Fruit fly (Drosophila melanogaster) whole organism, prepupa: ENCODE measurements around the gene cad.

ENCODE experiments used
- Blimp-1 ChIP-seq: fragments of 200-800 bp; sonication (Bioruptor generic); optimal IDR thresholded peaks from 3 replicates; lab custom pipeline; 2017; ENCODE audit warnings: missing biosample characterization, missing genetic modification characterization, mild to moderate bottlenecking, moderate library complexity, missing genetic modification reagents
- CG10631 ChIP-seq: fragments of 200-800 bp; sonication (Bioruptor generic); optimal IDR thresholded peaks from 2 replicates; lab custom pipeline; 2016; ENCODE audit warnings: missing biosample characterization, missing genetic modification characterization
- CG11294 ChIP-seq: fragments of 200-800 bp; sonication (Bioruptor generic); IDR thresholded peaks from 2 replicates; pipeline ENCODE4 v1.3.6; 2022; ENCODE audit warnings: missing biosample characterization, missing genetic modification characterization
- CG11902 ChIP-seq: fragments of 200-800 bp; sonication (Bioruptor generic); optimal IDR thresholded peaks from 3 replicates; lab custom pipeline; 2016; ENCODE audit warnings: missing biosample characterization, missing genetic modification characterization
- CG15336 ChIP-seq: fragments of 200-800 bp; sonication (Bioruptor generic); IDR thresholded peaks from 2 replicates; pipeline ENCODE4 v1.3.6; 2022; ENCODE audit warnings: missing biosample characterization, missing genetic modification characterization
- CG16779 ChIP-seq: fragments of 200-800 bp; sonication (Bioruptor generic); optimal IDR thresholded peaks from 3 replicates; lab custom pipeline; 2017; ENCODE audit warnings: missing biosample characterization, mild to moderate bottlenecking, missing genetic modification characterization
- CG3032 ChIP-seq: fragments of 200-800 bp; optimal IDR thresholded peaks from 2 replicates; lab custom pipeline; 2019; ENCODE audit warnings: missing biosample characterization, mild to moderate bottlenecking, missing genetic modification characterization, moderate library complexity
- CG31627 ChIP-seq: fragments of 200-800 bp; sonication (Bioruptor generic); optimal IDR thresholded peaks from 3 replicates; lab custom pipeline; 2016; ENCODE audit warnings: missing biosample characterization, missing genetic modification characterization
- CG32006 ChIP-seq: fragments of 200-800 bp; sonication (Bioruptor generic); optimal IDR thresholded peaks from 3 replicates; lab custom pipeline; 2017; ENCODE audit warnings: missing biosample characterization, mild to moderate bottlenecking, missing genetic modification characterization
- CG34406 ChIP-seq: fragments of 200-800 bp; sonication (Bioruptor generic); optimal IDR thresholded peaks from 3 replicates; lab custom pipeline; 2016; ENCODE audit warnings: missing biosample characterization, missing genetic modification characterization
- CG3919 ChIP-seq: fragments of 200-800 bp; sonication (Bioruptor generic); optimal IDR thresholded peaks from 3 replicates; lab custom pipeline; 2016; ENCODE audit warnings: missing biosample characterization, missing genetic modification characterization
- CG4318 ChIP-seq: fragments of 200-800 bp; sonication (Bioruptor generic); optimal IDR thresholded peaks from 3 replicates; lab custom pipeline; 2017; ENCODE audit warnings: missing biosample characterization, mild to moderate bottlenecking, missing genetic modification characterization
- CG6163 ChIP-seq: fragments of 200-800 bp; sonication (Bioruptor generic); IDR thresholded peaks from 3 replicates; pipeline ENCODE4 v1.3.6; 2022; ENCODE audit warnings: missing biosample characterization, missing genetic modification characterization
- CG6276 ChIP-seq: fragments of 200-800 bp; sonication (Bioruptor generic); optimal IDR thresholded peaks from 2 replicates; lab custom pipeline; 2017; ENCODE audit warnings: missing biosample characterization, mild to moderate bottlenecking, missing genetic modification characterization
- CG6792 ChIP-seq: fragments of 200-800 bp; sonication (Bioruptor generic); optimal IDR thresholded peaks from 3 replicates; lab custom pipeline; 2016; ENCODE audit warnings: missing biosample characterization, missing genetic modification characterization
- CG6808 ChIP-seq: fragments of 200-800 bp; sonication (Bioruptor generic); optimal IDR thresholded peaks from 3 replicates; lab custom pipeline; 2017; ENCODE audit warnings: missing biosample characterization, missing genetic modification characterization, mild to moderate bottlenecking, moderate library complexity, missing genetic modification reagents
- CG6854 ChIP-seq: fragments of 200-800 bp; sonication (Bioruptor generic); optimal IDR thresholded peaks from 2 replicates; lab custom pipeline; 2017; ENCODE audit warnings: missing biosample characterization, mild to moderate bottlenecking, missing genetic modification characterization
- CG7368 ChIP-seq: fragments of 200-800 bp; sonication (Bioruptor generic); optimal IDR thresholded peaks from 3 replicates; lab custom pipeline; 2016; ENCODE audit warnings: missing biosample characterization, missing genetic modification characterization
- CG8119 ChIP-seq: fragments of 200-800 bp; sonication (Bioruptor generic); IDR thresholded peaks from 3 replicates; pipeline ENCODE4 v1.3.6; 2022; ENCODE audit warnings: missing biosample characterization, missing genetic modification characterization
- CG8319 ChIP-seq: fragments of 200-800 bp; sonication (Bioruptor generic); optimal IDR thresholded peaks from 3 replicates; lab custom pipeline; 2016; ENCODE audit warnings: missing biosample characterization, missing genetic modification characterization
- CG8632 ChIP-seq: fragments of 200-800 bp; sonication (Bioruptor generic); optimal IDR thresholded peaks from 3 replicates; lab custom pipeline; 2016; ENCODE audit warnings: missing biosample characterization, missing genetic modification characterization
- CG9139 ChIP-seq: fragments of 200-800 bp; sonication (Bioruptor generic); optimal IDR thresholded peaks from 3 replicates; lab custom pipeline; 2017; ENCODE audit warnings: missing biosample characterization, mild to moderate bottlenecking, missing genetic modification characterization
- Eip75B ChIP-seq: fragments of 200-800 bp; sonication (Bioruptor generic); optimal IDR thresholded peaks from 3 replicates; lab custom pipeline; 2016; ENCODE audit warnings: missing biosample characterization, missing genetic modification characterization
- Eip78C ChIP-seq: fragments of 200-800 bp; sonication (Bioruptor generic); peaks from one replicate; lab custom pipeline; 2016; ENCODE audit warnings: missing biosample characterization, missing genetic modification characterization
- Ets21C ChIP-seq: fragments of 200-800 bp; sonication (Bioruptor generic); optimal IDR thresholded peaks from 3 replicates; lab custom pipeline; 2016; ENCODE audit warnings: missing biosample characterization, missing genetic modification characterization
- Gug ChIP-seq: fragments of 200-800 bp; sonication (Bioruptor generic); IDR thresholded peaks from 2 replicates; pipeline ENCODE4 v1.3.6; 2022; ENCODE audit warnings: missing biosample characterization, missing genetic modification characterization
- Hr4 ChIP-seq: fragments of 200-800 bp; sonication (Bioruptor generic); optimal IDR thresholded peaks from 3 replicates; lab custom pipeline; 2016; ENCODE audit warnings: missing biosample characterization, missing genetic modification characterization
- Met ChIP-seq: fragments of 200-800 bp; sonication (Bioruptor generic); optimal IDR thresholded peaks from 3 replicates; lab custom pipeline; 2016; ENCODE audit warnings: missing biosample characterization, missing genetic modification characterization
- Sox102F ChIP-seq: fragments of 200-800 bp; sonication (Bioruptor generic); optimal IDR thresholded peaks from 2 replicates; lab custom pipeline; 2016; ENCODE audit warnings: missing biosample characterization, mild to moderate bottlenecking, missing genetic modification characterization
- Sox14 ChIP-seq: fragments of 200-800 bp; sonication (Bioruptor generic); optimal IDR thresholded peaks from 3 replicates; lab custom pipeline; 2016; ENCODE audit warnings: missing biosample characterization, missing genetic modification characterization
- Sox15 ChIP-seq: fragments of 200-800 bp; sonication (Bioruptor generic); optimal IDR thresholded peaks from 3 replicates; lab custom pipeline; 2016; ENCODE audit warnings: missing biosample characterization, missing genetic modification characterization
- achi ChIP-seq: fragments of 200-800 bp; sonication (Bioruptor generic); optimal IDR thresholded peaks from 3 replicates; lab custom pipeline; 2016; ENCODE audit warnings: missing biosample characterization, missing genetic modification characterization
- acj6 ChIP-seq: fragments of 200-800 bp; sonication (Bioruptor generic); optimal IDR thresholded peaks from 3 replicates; lab custom pipeline; 2016; ENCODE audit warnings: missing biosample characterization, missing genetic modification characterization
- cyc ChIP-seq: fragments of 200-800 bp; sonication (Bioruptor generic); optimal IDR thresholded peaks from 3 replicates; lab custom pipeline; 2016; ENCODE audit warnings: missing biosample characterization, missing genetic modification characterization
- dac ChIP-seq: fragments of 200-800 bp; sonication (Bioruptor generic); optimal IDR thresholded peaks from 2 replicates; lab custom pipeline; 2017; ENCODE audit warnings: missing biosample characterization, mild to moderate bottlenecking, missing genetic modification characterization
- dsx ChIP-seq: fragments of 200-800 bp; optimal IDR thresholded peaks from 3 replicates; lab custom pipeline; 2019; ENCODE audit warnings: missing biosample characterization, mild to moderate bottlenecking, missing genetic modification characterization, moderate library complexity; ENCODE audit not compliant: poor library complexity, severe bottlenecking
- eg ChIP-seq: fragments of 200-800 bp; sonication (Bioruptor generic); IDR thresholded peaks from 3 replicates; pipeline ENCODE4 v1.3.6; 2022; ENCODE audit warnings: missing biosample characterization, missing genetic modification characterization
- esn ChIP-seq: fragments of 200-800 bp; sonication (Bioruptor generic); optimal IDR thresholded peaks from 2 replicates; lab custom pipeline; 2016; ENCODE audit warnings: missing biosample characterization, mild to moderate bottlenecking, missing genetic modification characterization, moderate library complexity
- fd59A ChIP-seq: fragments of 200-800 bp; sonication (Bioruptor generic); optimal IDR thresholded peaks from 2 replicates; lab custom pipeline; 2017; ENCODE audit warnings: missing biosample characterization, mild to moderate bottlenecking, missing genetic modification characterization, missing genetic modification reagents
- fd85E ChIP-seq: fragments of 200-800 bp; sonication (Bioruptor generic); optimal IDR thresholded peaks from 3 replicates; lab custom pipeline; 2016; ENCODE audit warnings: missing biosample characterization, missing genetic modification characterization
- fkh ChIP-seq: fragments of 200-800 bp; sonication (Bioruptor generic); optimal IDR thresholded peaks from 3 replicates; lab custom pipeline; 2017; ENCODE audit warnings: missing biosample characterization, mild to moderate bottlenecking, missing genetic modification characterization, moderate library complexity
- lz ChIP-seq: fragments of 200-800 bp; sonication (Bioruptor generic); optimal IDR thresholded peaks from 3 replicates; lab custom pipeline; 2016; ENCODE audit warnings: missing biosample characterization, missing genetic modification characterization
- pdm3 ChIP-seq: fragments of 200-800 bp; sonication (Bioruptor generic); optimal IDR thresholded peaks from 3 replicates; lab custom pipeline; 2016; ENCODE audit warnings: missing biosample characterization, missing genetic modification characterization
- spab ChIP-seq: fragments of 200-800 bp; sonication (Bioruptor generic); optimal IDR thresholded peaks from 2 replicates; lab custom pipeline; 2017; ENCODE audit warnings: missing biosample characterization, mild to moderate bottlenecking, missing genetic modification characterization, missing genetic modification reagents
- ss ChIP-seq, 2 experiments: fragments of 200-800 bp; sonication (Bioruptor generic); optimal IDR thresholded peaks; 2 replicates in 1 of 2; 3 replicates in 1 of 2; lab custom pipeline; 2017 to 2018; ENCODE audit warnings: mild to moderate bottlenecking in 2 of 2, missing biosample characterization in 2 of 2, missing genetic modification characterization in 2 of 2, moderate library complexity in 1 of 2
- topi ChIP-seq: fragments of 200-800 bp; sonication (Bioruptor generic); optimal IDR thresholded peaks from 3 replicates; lab custom pipeline; 2016; ENCODE audit warnings: missing biosample characterization, missing genetic modification characterization
- vri ChIP-seq: fragments of 200-800 bp; sonication (Bioruptor generic); optimal IDR thresholded peaks from 3 replicates; lab custom pipeline; 2016; ENCODE audit warnings: missing biosample characterization, mild to moderate bottlenecking, missing genetic modification characterization

The cad gene

dm6 chr2L:20796758-20797514 lies 26.4 kb downstream of the cad start, which contains the start of gene vari:
Gene vari, minus strand, starts transcription at chr2L:20797042.
- TF ChIP-seq CG16779 (tag; lab: Kevin White, UChicago): no peak
- peak; percentile 18 for TF ChIP-seq CG6854 (GFP tag; lab: Kevin White, UChicago)
- peak; percentile 27; the same call in 1 of the 2 replicates for TF ChIP-seq CG15336 (GFP tag; lab: Robert Waterston, UW)
- no peak for TF ChIP-seq CG6276
- peak in 1 of 2 experiments; percentile 5 for TF ChIP-seq ss (GFP tag; optimal IDR thresholded peaks at IDR 0.05; lab: Kevin White, UChicago)
- TF ChIP-seq achi (GFP tag; lab: Kevin White, UChicago): peak; percentile 46
- peak; percentile 60; the same call in 2 of the 3 replicates for TF ChIP-seq CG6163 (GFP tag; lab: Robert Waterston, UW)
- peak; percentile 18 for TF ChIP-seq vri (GFP tag; lab: Kevin White, UChicago)

DNA sequence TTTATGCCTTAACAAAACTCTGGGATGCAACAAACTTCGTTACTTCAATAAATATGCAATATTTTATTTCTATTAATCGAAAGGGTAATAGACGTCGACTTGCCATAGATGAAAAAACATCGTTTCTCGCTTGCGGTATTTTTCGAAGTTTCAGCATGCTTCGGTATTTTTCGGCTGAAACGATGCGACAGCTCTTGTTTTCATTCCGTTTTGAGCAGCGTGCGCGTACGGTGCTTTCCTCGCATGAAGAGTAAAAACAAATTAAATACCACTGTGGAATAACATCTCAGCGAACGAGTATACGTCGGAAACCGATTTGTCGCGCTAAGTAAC lies 26.9 kb downstream of the cad start, which contains the start of gene CG9328:
Gene CG9328 (plus strand): TSS at position 201 of the 333 bp plus-strand sequence.
- peak; percentile 31 for TF ChIP-seq CG34406
- no peak; the same call in 1 of the 3 replicates for TF ChIP-seq eg (GFP tag; lab: Robert Waterston, UW)
- peak; percentile 51 for TF ChIP-seq esn
- TF ChIP-seq dac (GFP tag; lab: Kevin White, UChicago): no peak
- TF ChIP-seq CG9139 (GFP tag; lab: Kevin White, UChicago): peak; percentile 15
- no peak for TF ChIP-seq Blimp-1 (GFP tag; lab: Kevin White, UChicago)
- no peak for TF ChIP-seq CG32006
- peak; percentile 42 for TF ChIP-seq cyc
- TF ChIP-seq fkh (GFP tag; lab: Kevin White, UChicago): peak; percentile 18
- TF ChIP-seq spab: peak; percentile 2
- TF ChIP-seq Sox14 (GFP tag; lab: Kevin White, UChicago): peak; percentile 0
- TF ChIP-seq CG10631 (GFP tag; lab: Kevin White, UChicago): peak; percentile 50
- TF ChIP-seq Hr4 (GFP tag; lab: Kevin White, UChicago): peak; percentile 47
- TF ChIP-seq CG6808 (GFP tag; lab: Kevin White, UChicago): no peak
- peak; percentile 74 for TF ChIP-seq CG6163 (GFP tag; lab: Robert Waterston, UW)
- TF ChIP-seq Met (GFP tag; lab: Kevin White, UChicago): peak; percentile 63
- TF ChIP-seq CG7368 (GFP tag; lab: Kevin White, UChicago): no peak
- 0 out of 2 replicates have a peak, but pooled peaks have one; percentile 25 for TF ChIP-seq Gug (GFP tag; lab: Robert Waterston, UW)
- peak; percentile 54 for TF ChIP-seq CG31627 (GFP tag; lab: Kevin White, UChicago)
- peak; percentile 6 for TF ChIP-seq Ets21C (GFP tag; lab: Kevin White, UChicago)
- TF ChIP-seq acj6 (GFP tag; lab: Kevin White, UChicago): peak; percentile 36
- peak; percentile 49 for TF ChIP-seq CG3919 (GFP tag; lab: Kevin White, UChicago)
- TF ChIP-seq Sox102F (GFP tag; lab: Kevin White, UChicago): peak; percentile 72
- TF ChIP-seq CG8319: peak; percentile 2
- TF ChIP-seq CG6792 (GFP tag; lab: Kevin White, UChicago): peak; percentile 22
- TF ChIP-seq CG3032 (tag; lab: Kevin White, UChicago): peak; percentile 47
- peak; percentile 26 for TF ChIP-seq CG6854 (GFP tag; lab: Kevin White, UChicago)
- peak; percentile 18; the same call in 1 of the 2 replicates for TF ChIP-seq CG11294 (GFP tag; lab: Robert Waterston, UW)
- TF ChIP-seq CG4318 (GFP tag; lab: Kevin White, UChicago): no peak
- no peak for TF ChIP-seq CG8632 (GFP tag; lab: Kevin White, UChicago)
- no peak for TF ChIP-seq CG8119
- TF ChIP-seq dsx: no peak
- no peak for TF ChIP-seq fd59A (GFP tag; lab: Kevin White, UChicago)
- TF ChIP-seq CG16779 (tag; lab: Kevin White, UChicago): peak; percentile 34
- peak; percentile 39 for TF ChIP-seq vri (GFP tag; lab: Kevin White, UChicago)
- TF ChIP-seq CG6276: no peak
- TF ChIP-seq CG15336 (GFP tag; lab: Robert Waterston, UW): peak; percentile 22; the same call in 1 of the 2 replicates
- no peak for TF ChIP-seq CG11902 (GFP tag; lab: Kevin White, UChicago)
- peak; percentile 50 for TF ChIP-seq topi (GFP tag; lab: Kevin White, UChicago)
- peak; percentile 39 for TF ChIP-seq lz (GFP tag; lab: Kevin White, UChicago)
- no peak for TF ChIP-seq achi (GFP tag; lab: Kevin White, UChicago)
- no peak for TF ChIP-seq Sox15 (GFP tag; lab: Kevin White, UChicago)
- peak; percentile 56 for TF ChIP-seq pdm3 (GFP tag; lab: Kevin White, UChicago)
- peak; percentile 58 for TF ChIP-seq Eip75B (GFP tag; lab: Kevin White, UChicago)
- TF ChIP-seq fd85E (GFP tag; lab: Kevin White, UChicago): peak; percentile 50
- TF ChIP-seq Eip78C: peak; percentile 83
